Fruit fly (Drosophila melanogaster): ENCODE results near the gene CG31957.

Gene CG31957

DNA sequence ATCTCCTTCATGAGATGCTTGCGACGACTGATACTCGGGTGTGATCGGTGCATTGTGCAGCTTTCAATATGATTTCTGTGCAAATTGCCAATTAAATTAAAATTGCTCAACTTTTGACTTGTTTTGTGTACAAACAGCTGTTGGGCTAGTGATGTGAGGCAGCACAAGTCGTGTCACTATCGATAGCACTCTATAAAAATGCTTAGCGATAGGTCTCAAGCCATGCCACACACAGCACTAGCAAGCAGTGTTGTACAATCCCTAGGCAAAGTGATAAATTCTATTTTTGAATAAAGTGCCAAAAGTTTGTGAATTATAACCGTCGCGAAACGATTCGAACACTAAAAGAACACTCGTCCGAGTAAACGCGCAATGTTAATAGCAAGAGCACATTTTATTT is at the start of gene CG31957:
CG31957 (minus strand) TSS at position 176 of the 400 bp plus-strand sequence.
- TF ChIP-seq CG8301 (tag; optimal IDR thresholded peaks at IDR 0.05): no peak
- TF ChIP-seq Ets98B (GFP tag; IDR thresholded peaks at IDR 0.05): 0 out of 2 replicates have a peak, but pooled peaks have one; percentile 12
- TF ChIP-seq CG4496 (GFP tag; IDR thresholded peaks at IDR 0.05): 0 out of 3 replicates have a peak, but pooled peaks have one; percentile 9

DNA sequence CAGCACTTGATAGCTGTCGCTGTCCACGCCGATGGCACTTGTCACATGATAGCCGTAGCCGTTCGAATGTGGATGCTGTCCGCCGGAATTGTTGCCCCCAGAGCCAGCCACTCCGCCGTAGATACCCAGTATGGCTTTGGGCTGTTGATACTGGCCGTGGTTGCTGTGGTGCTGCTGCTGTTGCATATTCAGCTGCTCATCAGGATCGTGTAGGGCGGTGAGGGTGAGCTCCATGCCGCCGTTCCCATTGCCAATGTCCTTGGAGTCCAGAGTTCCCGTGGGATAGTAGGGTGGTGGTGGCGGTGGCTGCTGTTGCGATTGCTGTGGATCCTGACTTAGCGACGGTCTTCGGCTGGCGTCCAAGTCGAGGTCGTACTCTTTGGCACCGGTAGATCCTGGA is 44.6 kb upstream of the CG31957 start:
- TF ChIP-seq CG4496 (GFP tag; IDR thresholded peaks at IDR 0.05) (no peak), CG32121 (GFP tag; IDR thresholded peaks at IDR 0.05) (no peak), Snoo (tag; optimal IDR thresholded peaks at IDR 0.05) (no peak), CG8301 (tag; optimal IDR thresholded peaks at IDR 0.05) (no peak), CG34367 (tag; optimal IDR thresholded peaks at IDR 0.05) (no peak), rn (GFP tag; IDR thresholded peaks at IDR 0.05) (no peak), EcR (GFP tag; optimal IDR thresholded peaks at IDR 0.05) (no peak), Pif1A (GFP tag; optimal IDR thresholded peaks at IDR 0.05) (no peak)

DNA sequence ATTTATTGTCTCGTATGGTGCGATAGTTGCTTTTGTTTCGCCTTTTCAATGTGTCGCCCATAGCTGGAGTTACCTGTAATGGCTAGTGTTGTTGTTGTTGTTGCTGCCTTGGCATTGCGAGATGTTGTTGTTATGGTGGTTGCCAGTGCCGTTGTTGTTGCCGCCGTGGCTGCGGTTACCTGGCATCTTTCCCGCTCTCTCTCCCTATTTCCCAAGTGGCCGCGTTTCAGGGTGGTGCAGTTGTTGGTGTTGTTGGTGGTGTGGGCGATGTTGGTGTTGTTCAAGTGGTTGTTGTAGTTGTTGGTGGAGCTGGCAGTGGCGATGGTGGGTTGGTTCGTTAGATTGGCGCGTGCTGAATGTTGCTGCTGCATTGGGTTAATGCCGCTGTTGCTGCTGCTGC is 42.4 kb upstream of the CG31957 start:
- TF ChIP-seq Ets98B (GFP tag; IDR thresholded peaks at IDR 0.05): no peak

DNA sequence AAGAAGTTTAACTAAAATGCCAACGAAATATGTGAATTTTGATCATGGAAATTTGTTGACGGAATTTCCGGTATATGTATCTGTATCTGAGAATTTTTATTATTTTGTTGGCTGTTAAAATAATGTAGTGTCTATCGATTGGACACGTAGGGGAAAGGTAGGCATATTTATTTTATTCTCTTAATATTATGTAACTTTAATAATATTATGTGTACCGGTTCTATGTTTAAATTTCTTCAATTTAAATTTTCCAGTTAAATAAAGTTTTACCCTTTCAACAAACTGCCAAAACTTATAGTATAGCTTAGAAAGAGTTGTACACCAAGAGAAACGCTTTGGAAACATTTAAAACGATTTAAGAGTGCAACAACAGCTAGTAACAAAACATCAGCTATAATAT is 41.9 kb upstream of the CG31957 start, which contains the start of gene Fpgs2:
Fpgs2 (minus strand) TSS at position 101 of the 400 bp plus-strand sequence.
- TF ChIP-seq CG15710 (tag; optimal IDR thresholded peaks at IDR 0.05): no peak
- no peak for TF ChIP-seq Pif1A (GFP tag; optimal IDR thresholded peaks at IDR 0.05)
- TF ChIP-seq CG34367 (tag; optimal IDR thresholded peaks at IDR 0.05): no peak
- no peak for TF ChIP-seq gl (tag; optimal IDR thresholded peaks at IDR 0.05)
- TF ChIP-seq D1 (tag; optimal IDR thresholded peaks at IDR 0.05): no peak
- TF ChIP-seq CG32121 (GFP tag; IDR thresholded peaks at IDR 0.05): no peak
- TF ChIP-seq rn (GFP tag; IDR thresholded peaks at IDR 0.05): no peak

DNA sequence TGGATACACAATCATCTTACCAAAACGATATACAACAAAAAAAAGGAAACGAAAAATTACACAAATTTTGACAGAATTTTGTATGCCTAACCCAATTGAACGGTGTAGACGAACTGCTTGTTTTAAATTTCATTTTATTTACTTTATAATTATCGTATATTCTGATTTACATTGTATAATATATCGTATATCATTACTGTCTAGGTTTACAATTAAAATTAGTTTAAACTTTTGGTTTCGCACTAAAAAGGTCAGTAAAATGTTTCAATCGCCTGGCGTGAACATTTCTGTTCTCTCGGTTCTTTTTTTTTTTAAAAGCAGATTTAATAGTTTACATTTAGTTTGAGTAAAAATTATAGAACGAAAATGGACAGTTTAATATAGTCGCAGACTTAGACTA is 30.5 kb upstream of the CG31957 start, which contains the start of gene capu:
capu (minus strand) TSS at position 101 of the 400 bp plus-strand sequence.
- TF ChIP-seq Pif1A (GFP tag; optimal IDR thresholded peaks at IDR 0.05): no peak
- no peak for TF ChIP-seq CG14655 (GFP tag; optimal IDR thresholded peaks at IDR 0.05)

DNA sequence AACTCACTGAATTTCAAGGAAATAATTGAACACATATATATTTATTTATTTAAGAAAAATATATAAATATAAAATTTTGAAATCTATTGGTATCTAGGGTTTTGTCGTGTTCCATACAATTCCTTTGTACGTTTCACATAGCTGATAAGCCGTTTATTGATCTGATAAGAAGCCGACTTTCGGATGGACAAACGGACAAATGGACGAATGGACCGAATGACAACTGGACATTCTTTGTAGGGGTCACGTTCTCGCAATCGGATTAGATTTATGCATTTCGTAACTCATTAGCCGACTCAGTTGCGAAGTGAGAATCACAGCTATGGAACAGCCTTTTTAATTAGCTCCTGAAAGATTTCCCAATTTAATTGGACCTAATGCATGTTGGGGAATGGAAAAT is 25.3 kb upstream of the CG31957 start:
- TF ChIP-seq rn (GFP tag; IDR thresholded peaks at IDR 0.05): no peak
- TF ChIP-seq CG34367 (tag; optimal IDR thresholded peaks at IDR 0.05): no peak

DNA sequence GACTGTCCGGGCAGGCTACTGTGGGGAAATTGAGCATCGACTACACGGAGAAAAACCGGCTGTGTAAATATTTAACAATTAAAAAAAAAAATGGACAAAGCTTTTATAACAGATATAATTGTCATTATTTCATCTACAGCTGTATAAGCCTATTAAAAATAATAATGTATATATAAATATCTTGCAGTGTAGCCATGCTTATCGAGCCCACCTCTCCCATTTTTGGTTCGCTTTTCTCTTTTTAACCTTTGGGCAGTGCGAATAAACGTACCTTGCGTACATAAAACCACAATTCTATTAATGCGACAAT is 24.5 kb upstream of the CG31957 start:
- TF ChIP-seq CG4496 (GFP tag; IDR thresholded peaks at IDR 0.05) (peak; percentile 86), Ets98B (GFP tag; IDR thresholded peaks at IDR 0.05) (peak; percentile 77), CG13204 (GFP tag; optimal IDR thresholded peaks at IDR 0.05) (no peak), gl (tag; optimal IDR thresholded peaks at IDR 0.05) (no peak), CG14655 (GFP tag; optimal IDR thresholded peaks at IDR 0.05) (peak; percentile 29), Pif1A (GFP tag; optimal IDR thresholded peaks at IDR 0.05) (peak; percentile 24), rn (GFP tag; IDR thresholded peaks at IDR 0.05) (no peak), CG17806 (tag; optimal IDR thresholded peaks at IDR 0.05) (peak; percentile 48), CG32121 (GFP tag; IDR thresholded peaks at IDR 0.05) (peak; percentile 73; the same call in 1 of the 2 replicates), CG10348 (GFP tag; IDR thresholded peaks at IDR 0.05) (no peak), Pif1B (GFP tag; optimal IDR thresholded peaks at IDR 0.05) (peak; percentile 22), CG8159 (tag; optimal IDR thresholded peaks at IDR 0.05) (peak; percentile 60), Snoo (tag; optimal IDR thresholded peaks at IDR 0.05) (peak; percentile 83), EcR (GFP tag; optimal IDR thresholded peaks at IDR 0.05) (no peak), CG15710 (tag; optimal IDR thresholded peaks at IDR 0.05) (no peak), CG8301 (tag; optimal IDR thresholded peaks at IDR 0.05) (peak; percentile 21), CG12605 (GFP tag; IDR thresholded peaks at IDR 0.05) (no peak; the same call in 1 of the 2 replicates), fd96Ca (GFP tag; IDR thresholded peaks at IDR 0.05) (peak; percentile 67; the same call in 2 of the 3 replicates), CG34367 (tag; optimal IDR thresholded peaks at IDR 0.05) (peak; percentile 27)

DNA sequence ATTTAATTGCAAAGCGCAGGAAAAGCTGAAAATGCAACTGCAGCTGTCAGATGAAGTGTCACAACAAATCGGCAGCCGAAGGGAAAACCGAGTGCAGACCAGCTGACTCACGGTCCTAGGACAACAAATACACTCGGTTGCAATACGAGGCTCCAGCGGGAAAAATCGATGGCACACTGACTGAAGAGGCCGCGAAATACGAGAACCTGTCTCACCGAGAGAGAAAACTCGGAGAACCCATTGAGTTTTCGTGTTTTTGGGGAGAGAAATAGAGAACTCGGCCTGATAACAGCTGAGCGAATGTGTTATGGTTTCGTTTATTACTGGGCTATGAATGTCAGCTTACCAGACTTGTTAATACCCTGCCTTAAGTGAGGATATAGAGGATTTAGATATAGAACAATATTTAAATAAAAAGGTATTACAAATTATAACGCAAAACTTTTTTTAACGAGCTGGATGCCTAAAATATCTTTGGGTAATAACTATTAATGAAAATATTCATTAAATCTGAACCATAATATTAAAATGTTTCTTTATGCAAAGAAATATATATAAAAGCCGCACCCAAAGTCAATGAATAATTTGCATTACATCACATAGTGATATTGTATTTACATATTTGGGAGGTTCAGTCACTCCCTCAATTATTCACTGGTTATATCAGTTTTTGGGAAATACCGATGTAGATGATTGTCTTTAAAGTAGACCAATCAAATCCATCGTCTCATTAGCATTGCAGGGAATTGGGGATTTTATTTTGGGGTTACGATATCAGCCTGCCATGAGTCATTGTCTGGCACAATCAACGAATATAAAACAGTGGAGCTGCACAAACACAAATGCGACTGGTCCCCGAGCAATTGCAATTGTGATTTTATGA is 23.9 kb upstream of the CG31957 start:
- TF ChIP-seq CG13204 (GFP tag; optimal IDR thresholded peaks at IDR 0.05) (no peak), CG4496 (GFP tag; IDR thresholded peaks at IDR 0.05) (no peak), D1 (tag; optimal IDR thresholded peaks at IDR 0.05) (no peak), Snoo (tag; optimal IDR thresholded peaks at IDR 0.05) (peak; percentile 3), CG8159 (tag; optimal IDR thresholded peaks at IDR 0.05) (peak; percentile 22), CG32121 (GFP tag; IDR thresholded peaks at IDR 0.05) (no peak), rn (GFP tag; IDR thresholded peaks at IDR 0.05) (no peak), gl (tag; optimal IDR thresholded peaks at IDR 0.05) (no peak)

Measured in whole organism, pupa.